Worm (Caenorhabditis elegans) whole organism, young adult: ENCODE measurements around the gene F40F8.3.
A peak's percentile ranks its signal among the peaks of the same experiment; 100 is the strongest.

Experiments used
- B0035.1 ChIP-seq: sonication (generic microtip); optimal IDR thresholded peaks from 2 replicates; lab custom pipeline; 2016; ENCODE audit warnings: missing genetic modification characterization, mild to moderate bottlenecking, missing compliant biosample characterization, missing genotype, missing genetic modification reagents
- B0336.3 ChIP-seq: fragments of 200-800 bp; sonication (Bioruptor generic); IDR thresholded peaks from 2 replicates; pipeline ENCODE4 v1.3.6; 2022; ENCODE audit warnings: missing genetic modification characterization, missing compliant biosample characterization
- C06A6.2 ChIP-seq: fragments of 200-800 bp; sonication (Bioruptor generic); conservative IDR thresholded peaks from 2 replicates; pipeline ENCODE4 v1.3.6; 2022; ENCODE audit warnings: missing genetic modification characterization, missing compliant biosample characterization
- D2030.7 ChIP-seq: fragments of 200-800 bp; sonication (Bioruptor generic); IDR thresholded peaks from 2 replicates; pipeline ENCODE4 v1.3.6; 2022; ENCODE audit warnings: missing genetic modification reagents, missing genetic modification characterization, missing compliant biosample characterization
- F10E7.11 ChIP-seq: sonication (generic microtip); optimal IDR thresholded peaks from 2 replicates; lab custom pipeline; 2017; ENCODE audit warnings: mild to moderate bottlenecking, missing genetic modification characterization, moderate library complexity, missing compliant biosample characterization
- F22D6.2 ChIP-seq: sonication (generic microtip); optimal IDR thresholded peaks from 2 replicates; lab custom pipeline; 2016; ENCODE audit warnings: mild to moderate bottlenecking, missing genetic modification characterization, missing compliant biosample characterization
- F23B12.7 ChIP-seq: sonication (generic microtip); optimal IDR thresholded peaks from 2 replicates; lab custom pipeline; 2017; ENCODE audit warnings: missing genetic modification characterization, mild to moderate bottlenecking, missing compliant biosample characterization, antibody characterized with exemption, moderate library complexity; ENCODE audit not compliant: insufficient read depth
- F39B2.1 ChIP-seq: fragments of 200-800 bp; sonication (Bioruptor generic); IDR thresholded peaks from 2 replicates; pipeline ENCODE4 v1.3.6; 2022; ENCODE audit warnings: missing genetic modification reagents, missing genetic modification characterization, missing compliant biosample characterization
- F57A8.1 ChIP-seq: fragments of 200-800 bp; sonication (Bioruptor generic); optimal IDR thresholded peaks from 2 replicates; lab custom pipeline; 2018; ENCODE audit warnings: mild to moderate bottlenecking, missing genetic modification characterization, moderate library complexity, missing compliant biosample characterization
- K11D2.4 ChIP-seq: fragments of 200-800 bp; sonication (Bioruptor generic); IDR thresholded peaks from 2 replicates; pipeline ENCODE4 v1.3.6; 2022; ENCODE audit warnings: missing genetic modification reagents, missing genetic modification characterization, missing compliant biosample characterization
- K12H6.12 ChIP-seq: fragments of 200-800 bp; sonication (Bioruptor generic); optimal IDR thresholded peaks from 2 replicates; lab custom pipeline; 2018; ENCODE audit warnings: mild to moderate bottlenecking, missing genetic modification characterization, missing compliant biosample characterization
- T26A5.8 ChIP-seq: sonication (generic microtip); optimal IDR thresholded peaks from 2 replicates; lab custom pipeline; 2016; ENCODE audit warnings: missing genetic modification characterization, missing compliant biosample characterization
- Y53G8AR.9 ChIP-seq: fragments of 200-800 bp; sonication (Bioruptor generic); conservative IDR thresholded peaks from 2 replicates; pipeline ENCODE4 v1.3.6; 2022; ENCODE audit warnings: missing genetic modification reagents, missing genetic modification characterization, missing compliant biosample characterization
- Y56A3A.18 ChIP-seq: fragments of 200-800 bp; sonication (Bioruptor generic); IDR thresholded peaks from 2 replicates; pipeline ENCODE4 v1.3.6; 2022; ENCODE audit warnings: missing genetic modification reagents, missing genetic modification characterization, missing compliant biosample characterization
- Y79H2A.3 ChIP-seq: fragments of 200-800 bp; sonication (Bioruptor generic); conservative IDR thresholded peaks from 2 replicates; pipeline ENCODE4 v1.3.6; 2022; ENCODE audit warnings: missing genetic modification reagents, missing genetic modification characterization, missing compliant biosample characterization
- Y95B8A.8 ChIP-seq: fragments of 200-800 bp; sonication (Bioruptor generic); IDR thresholded peaks from 2 replicates; pipeline ENCODE4 v1.3.6; 2022; ENCODE audit warnings: missing genetic modification reagents, missing genetic modification characterization, missing compliant biosample characterization
- attf-5 ChIP-seq: fragments of 200-800 bp; sonication (Bioruptor generic); optimal IDR thresholded peaks from 2 replicates; lab custom pipeline; 2018; ENCODE audit warnings: mild to moderate bottlenecking, missing genetic modification characterization, missing compliant biosample characterization
- ccch-3 ChIP-seq: fragments of 200-800 bp; sonication (Bioruptor generic); optimal IDR thresholded peaks from 2 replicates; lab custom pipeline; 2018; ENCODE audit warnings: mild to moderate bottlenecking, missing genetic modification characterization, missing compliant biosample characterization
- cebp-1 ChIP-seq, 2 experiments: fragments of 200-800 bp in 1 of 2; sonication (Bioruptor generic) in 1 of 2; sonication (generic microtip) in 1 of 2; IDR thresholded peaks in 1 of 2; optimal IDR thresholded peaks in 1 of 2; 2 replicates each; pipeline versions ENCODE4 v1.3.6 to Lab custom; 2017 to 2022; ENCODE audit warnings: missing compliant biosample characterization in 2 of 2, missing genetic modification characterization in 2 of 2, mild to moderate bottlenecking in 1 of 2, missing genetic modification reagents in 1 of 2, moderate library complexity in 1 of 2
- cebp-2 ChIP-seq: fragments of 200-800 bp; sonication (Bioruptor generic); IDR thresholded peaks from 2 replicates; pipeline ENCODE4 v1.3.6; 2022; ENCODE audit warnings: missing genetic modification characterization, missing compliant biosample characterization
- ceh-27 ChIP-seq: fragments of 200-800 bp; sonication (Bioruptor generic); optimal IDR thresholded peaks from 2 replicates; lab custom pipeline; 2018; ENCODE audit warnings: mild to moderate bottlenecking, missing genetic modification characterization, moderate library complexity, missing compliant biosample characterization
- dox-1 ChIP-seq: fragments of 200-800 bp; sonication (Bioruptor generic); IDR thresholded peaks from 2 replicates; pipeline ENCODE4 v1.3.6; 2022; ENCODE audit warnings: missing genetic modification reagents, missing genetic modification characterization, missing compliant biosample characterization
- dpl-1 ChIP-seq: fragments of 150-350 bp; optimal IDR thresholded peaks from 2 replicates; lab custom pipeline; 2014; ENCODE audit warnings: missing biosample characterization, missing genetic modification reagents, missing genetic modification characterization
- egrh-3 ChIP-seq: fragments of 200-800 bp; sonication (Bioruptor generic); IDR thresholded peaks from 2 replicates; pipeline ENCODE4 v1.3.6; 2022; ENCODE audit warnings: missing genetic modification reagents, missing genetic modification characterization, missing compliant biosample characterization
- him-1 ChIP-seq: sonication (generic microtip); optimal IDR thresholded peaks from 2 replicates; lab custom pipeline; 2016; ENCODE audit warnings: missing genotype, missing genetic modification reagents, missing genetic modification characterization, missing compliant biosample characterization
- hmg-1.2 ChIP-seq: fragments of 200-800 bp; sonication (Bioruptor generic); IDR thresholded peaks from 2 replicates; pipeline ENCODE4 v1.3.6; 2022; ENCODE audit warnings: missing genetic modification reagents, missing genetic modification characterization, missing compliant biosample characterization
- let-607 ChIP-seq, 2 experiments: fragments of 200-800 bp in 1 of 2; sonication (Bioruptor generic) in 1 of 2; sonication (generic microtip) in 1 of 2; optimal IDR thresholded peaks; 2 replicates each; lab custom pipeline; 2016 to 2018; ENCODE audit warnings: mild to moderate bottlenecking in 2 of 2, missing compliant biosample characterization in 2 of 2, missing genetic modification characterization in 2 of 2, moderate library complexity in 2 of 2, missing genotype in 1 of 2
- lin-26 ChIP-seq: fragments of 200-800 bp; sonication (Bioruptor generic); IDR thresholded peaks from 2 replicates; pipeline ENCODE4 v1.3.6; 2022; ENCODE audit warnings: missing genetic modification reagents, missing genetic modification characterization, missing compliant biosample characterization
- lin-54 ChIP-seq: fragments of 200-800 bp; sonication (Bioruptor generic); optimal IDR thresholded peaks from 2 replicates; lab custom pipeline; 2018; ENCODE audit warnings: mild to moderate bottlenecking, missing genetic modification characterization, missing compliant biosample characterization
- lir-1 ChIP-seq: fragments of 200-800 bp; sonication (Bioruptor generic); conservative IDR thresholded peaks from 2 replicates; pipeline ENCODE4 v1.3.6; 2022; ENCODE audit warnings: missing genetic modification reagents, missing genetic modification characterization, missing compliant biosample characterization
- madf-8 ChIP-seq: fragments of 200-800 bp; sonication (Bioruptor generic); conservative IDR thresholded peaks from 2 replicates; pipeline ENCODE4 v1.3.6; 2022; ENCODE audit warnings: missing genetic modification reagents, missing genetic modification characterization, missing compliant biosample characterization
- mel-28 ChIP-seq: sonication (generic microtip); optimal IDR thresholded peaks from 2 replicates; lab custom pipeline; 2016; ENCODE audit warnings: borderline replicate concordance, mild to moderate bottlenecking, missing genetic modification characterization, missing compliant biosample characterization
- mes-4 ChIP-seq: sonication (generic microtip); optimal IDR thresholded peaks from 2 replicates; lab custom pipeline; 2016; ENCODE audit warnings: missing genotype, missing genetic modification characterization, missing compliant biosample characterization
- mxl-1 ChIP-seq: sonication (generic microtip); optimal IDR thresholded peaks from 2 replicates; lab custom pipeline; 2016; ENCODE audit warnings: missing genetic modification characterization, missing compliant biosample characterization
- nhr-80 ChIP-seq: sonication (generic microtip); optimal IDR thresholded peaks from 2 replicates; lab custom pipeline; 2016; ENCODE audit warnings: missing genetic modification characterization, missing compliant biosample characterization
- pha-4 ChIP-seq: fragments of 150-350 bp; sonication (generic microtip); optimal IDR thresholded peaks from 2 replicates; lab custom pipeline; 2014; ENCODE audit warnings: missing biosample characterization, missing genetic modification reagents, missing genetic modification characterization
- sdz-38 ChIP-seq: sonication (generic microtip); optimal IDR thresholded peaks from 2 replicates; lab custom pipeline; 2016; ENCODE audit warnings: missing genotype, missing genetic modification characterization, missing compliant biosample characterization
- snpc-4 ChIP-seq, 5 experiments: fragments of 150-350 bp in 1 of 5; sonication (generic microtip) in 4 of 5; optimal IDR thresholded peaks; 2 replicates each; lab custom pipeline; 2014 to 2018; ENCODE audit warnings: missing genetic modification characterization in 5 of 5, missing biosample characterization in 3 of 5, antibody characterized with exemption in 2 of 5, mild to moderate bottlenecking in 2 of 5, missing compliant biosample characterization in 2 of 5, missing genotype in 2 of 5, moderate library complexity in 2 of 5, missing genetic modification reagents in 1 of 5
- tbp1 ChIP-seq: fragments of 200-800 bp; sonication (Bioruptor generic); optimal IDR thresholded peaks from 2 replicates; lab custom pipeline; 2018; ENCODE audit warnings: mild to moderate bottlenecking, missing genetic modification characterization, missing compliant biosample characterization
- unc-130 ChIP-seq: sonication (generic microtip); optimal IDR thresholded peaks from 2 replicates; lab custom pipeline; 2016; ENCODE audit warnings: missing genetic modification reagents, missing genetic modification characterization, missing compliant biosample characterization
- xnd-1 ChIP-seq: sonication (generic microtip); optimal IDR thresholded peaks from 2 replicates; lab custom pipeline; 2016; ENCODE audit warnings: missing genotype, missing genetic modification reagents, missing genetic modification characterization, missing compliant biosample characterization
- zfh-2 ChIP-seq: fragments of 200-800 bp; sonication (Bioruptor generic); conservative IDR thresholded peaks from 2 replicates; pipeline ENCODE4 v1.3.6; 2022; ENCODE audit warnings: missing genetic modification reagents, missing genetic modification characterization, missing compliant biosample characterization
- ztf-22 ChIP-seq: fragments of 200-800 bp; sonication (Bioruptor generic); optimal IDR thresholded peaks from 2 replicates; lab custom pipeline; 2018; ENCODE audit warnings: mild to moderate bottlenecking, missing genetic modification characterization, moderate library complexity, missing compliant biosample characterization
- ztf-26 ChIP-seq: sonication (generic microtip); optimal IDR thresholded peaks from 2 replicates; lab custom pipeline; 2017; ENCODE audit warnings: missing genetic modification characterization, missing compliant biosample characterization

Gene F40F8.3

ce11 chrII:11099841-11100240 lies 29.2 kb upstream of the F40F8.3 start, which contains the start of gene C09H10.4:
TSS of gene C09H10.4 (plus strand) at chrII:11100141.
- TF ChIP-seq mel-28 (tag; lab: Kevin White, UChicago) (no peak), F23B12.7 (no peak), Y79H2A.3 (GFP tag; lab: Robert Waterston, UW) (peak; percentile 54; the same call in 1 of the 2 replicates)

- TF ChIP-seq lin-54 (no peak), snpc-4 (GFP tag; optimal IDR thresholded peaks at IDR 0.05; lab: Kevin White, UChicago) (no peak), snpc-4 (tag; optimal IDR thresholded peaks at IDR 0.05; lab: Kevin White, UChicago) (no peak), B0035.1 (tag; lab: Kevin White, UChicago) (no peak), unc-130 (GFP tag; lab: Kevin White, UChicago) (no peak), pha-4 (no peak), tbp1 (GFP tag; lab: Kevin White, UChicago) (no peak), dox-1 (GFP tag; lab: Robert Waterston, UW) (no peak), F57A8.1 (GFP tag; lab: Kevin White, UChicago) (no peak), F22D6.2 (tag; lab: Kevin White, UChicago) (no peak)
Measured at ce11 chrII:11101171-11101570, 27.9 kb upstream of the F40F8.3 start.

ce11 chrII:11103052-11103451 lies 26.0 kb upstream of the F40F8.3 start:
- TF ChIP-seq pha-4 (no peak), sdz-38 (tag; lab: Kevin White, UChicago) (no peak), cebp-1 (GFP tag; IDR thresholded peaks at IDR 0.05; lab: Robert Waterston, UW) (no peak), cebp-1 (tag; optimal IDR thresholded peaks at IDR 0.05; lab: Kevin White, UChicago) (peak; percentile 47), dpl-1 (GFP tag; lab: Kevin White, UChicago) (no peak), xnd-1 (tag; lab: Kevin White, UChicago) (no peak), B0336.3 (GFP tag; lab: Robert Waterston, UW) (no peak), K12H6.12 (tag; lab: Kevin White, UChicago) (peak; percentile 44), egrh-3 (no peak), nhr-80 (tag; lab: Kevin White, UChicago) (peak; percentile 68), F39B2.1 (no peak), mxl-1 (tag; lab: Kevin White, UChicago) (no peak), K11D2.4 (GFP tag; lab: Robert Waterston, UW) (no peak), zfh-2 (peak; percentile 60), ceh-27 (GFP tag; lab: Kevin White, UChicago) (peak; percentile 52), lir-1 (GFP tag; lab: Robert Waterston, UW) (no peak), attf-5 (GFP tag; lab: Kevin White, UChicago) (peak; percentile 90), lin-26 (GFP tag; lab: Robert Waterston, UW) (no peak), hmg-1.2 (GFP tag; lab: Robert Waterston, UW) (peak; percentile 61; the same call in 1 of the 2 replicates), Y95B8A.8 (GFP tag; lab: Robert Waterston, UW) (no peak), ztf-22 (GFP tag; lab: Kevin White, UChicago) (no peak), dox-1 (GFP tag; lab: Robert Waterston, UW) (peak; percentile 59; the same call in 1 of the 2 replicates), ccch-3 (no peak), C06A6.2 (GFP tag; lab: Robert Waterston, UW) (no peak), D2030.7 (no peak), ztf-26 (no peak), F10E7.11 (no peak), mes-4 (tag; lab: Kevin White, UChicago) (no peak), tbp1 (GFP tag; lab: Kevin White, UChicago) (no peak), madf-8 (GFP tag; lab: Robert Waterston, UW) (no peak), him-1 (tag; lab: Kevin White, UChicago) (no peak), let-607 (tag; optimal IDR thresholded peaks at IDR 0.05; lab: Kevin White, UChicago) (no peak), Y53G8AR.9 (no peak), Y56A3A.18 (no peak), cebp-2 (GFP tag; lab: Robert Waterston, UW) (no peak), T26A5.8 (tag; lab: Kevin White, UChicago) (no peak), lin-54 (no peak)
